Fruit fly (Drosophila melanogaster): Measurements from ENCODE around the gene CG4408.

dm6 chr3R:23318928-23319327 is 44.4 kb downstream of the CG4408 start:
- TF ChIP-seq CG14655 (GFP tag; optimal IDR thresholded peaks at IDR 0.05) (peak; percentile 58), CG17806 (tag; optimal IDR thresholded peaks at IDR 0.05) (peak; percentile 15), CG13204 (GFP tag; optimal IDR thresholded peaks at IDR 0.05) (peak; percentile 33), CG34367 (tag; optimal IDR thresholded peaks at IDR 0.05) (no peak), rn (GFP tag; IDR thresholded peaks at IDR 0.05) (no peak)
